Worm (Caenorhabditis elegans) whole organism, early embryonic: ENCODE measurements around the gene spo-11.

Experiments
- B0310.2 ChIP-seq: sonication (generic microtip); optimal IDR thresholded peaks from 2 replicates; lab custom pipeline; 2016; ENCODE audit warnings: mild to moderate bottlenecking, missing genetic modification characterization, missing compliant biosample characterization
- F13C5.2 ChIP-seq: sonication (generic microtip); optimal IDR thresholded peaks from 2 replicates; lab custom pipeline; 2017; ENCODE audit warnings: mild to moderate bottlenecking, missing genetic modification characterization, inconsistent platforms, missing compliant biosample characterization
- aly-1 ChIP-seq: sonication (generic microtip); optimal IDR thresholded peaks from 2 replicates; lab custom pipeline; 2016; ENCODE audit warnings: missing genetic modification characterization, missing compliant biosample characterization
- ama-1 ChIP-seq: fragments of 150-350 bp; optimal IDR thresholded peaks from 2 replicates; lab custom pipeline; 2014
- ceh-13 ChIP-seq: fragments of 200-800 bp; sonication (Bioruptor generic); optimal IDR thresholded peaks from 2 replicates; lab custom pipeline; 2018; ENCODE audit warnings: mild to moderate bottlenecking, missing genetic modification characterization, missing compliant biosample characterization
- ceh-36 ChIP-seq: sonication (generic microtip); optimal IDR thresholded peaks from 2 replicates; lab custom pipeline; 2016; ENCODE audit warnings: missing genetic modification characterization, inconsistent platforms, missing compliant biosample characterization
- ets-7 ChIP-seq: sonication (generic microtip); optimal IDR thresholded peaks from 2 replicates; lab custom pipeline; 2016; ENCODE audit warnings: missing genotype, missing genetic modification characterization, missing compliant biosample characterization
- flt-1 ChIP-seq: fragments of 200-800 bp; sonication (Bioruptor generic); IDR thresholded peaks from 2 replicates; pipeline ENCODE4 v1.3.6; 2022; ENCODE audit warnings: missing genetic modification characterization, missing compliant biosample characterization
- hmbx-1 ChIP-seq: sonication (generic microtip); optimal IDR thresholded peaks from 2 replicates; lab custom pipeline; 2016; ENCODE audit warnings: mild to moderate bottlenecking, missing genetic modification characterization, missing compliant biosample characterization
- hmg-4 ChIP-seq: fragments of 200-800 bp; sonication (Bioruptor generic); optimal IDR thresholded peaks from 2 replicates; lab custom pipeline; 2018; ENCODE audit warnings: mild to moderate bottlenecking, missing genetic modification characterization, missing compliant biosample characterization
- hnd-1 ChIP-seq: sonication (generic microtip); optimal IDR thresholded peaks from 2 replicates; lab custom pipeline; 2016; ENCODE audit warnings: missing genetic modification characterization, missing compliant biosample characterization
- pes-1 ChIP-seq: fragments of 200-800 bp; sonication (Bioruptor generic); IDR thresholded peaks from 2 replicates; pipeline ENCODE4 v1.3.6; 2022; ENCODE audit warnings: missing genetic modification reagents, missing genetic modification characterization, missing compliant biosample characterization
- scrt-1 ChIP-seq: fragments of 200-800 bp; sonication (Bioruptor generic); IDR thresholded peaks from 2 replicates; pipeline ENCODE4 v1.3.6; 2022; ENCODE audit warnings: missing genetic modification characterization, missing compliant biosample characterization
- sea-1 ChIP-seq: fragments of 200-800 bp; sonication (Bioruptor generic); conservative IDR thresholded peaks from 2 replicates; pipeline ENCODE4 v1.3.6; 2022; ENCODE audit warnings: missing genetic modification characterization, missing compliant biosample characterization
- tbx-11 ChIP-seq: fragments of 200-800 bp; sonication (Bioruptor generic); IDR thresholded peaks from 2 replicates; pipeline ENCODE4 v1.3.6; 2022; ENCODE audit warnings: missing genetic modification characterization, missing compliant biosample characterization
- tbx-37 ChIP-seq: fragments of 200-800 bp; sonication (Bioruptor generic); conservative IDR thresholded peaks from 2 replicates; pipeline ENCODE4 v1.3.6; 2022; ENCODE audit warnings: missing genetic modification reagents, missing genetic modification characterization, missing compliant biosample characterization
- tra-4 ChIP-seq: sonication (generic microtip); optimal IDR thresholded peaks from 2 replicates; lab custom pipeline; 2017; ENCODE audit warnings: missing genetic modification characterization, missing compliant biosample characterization

The spo-11 gene

DNA sequence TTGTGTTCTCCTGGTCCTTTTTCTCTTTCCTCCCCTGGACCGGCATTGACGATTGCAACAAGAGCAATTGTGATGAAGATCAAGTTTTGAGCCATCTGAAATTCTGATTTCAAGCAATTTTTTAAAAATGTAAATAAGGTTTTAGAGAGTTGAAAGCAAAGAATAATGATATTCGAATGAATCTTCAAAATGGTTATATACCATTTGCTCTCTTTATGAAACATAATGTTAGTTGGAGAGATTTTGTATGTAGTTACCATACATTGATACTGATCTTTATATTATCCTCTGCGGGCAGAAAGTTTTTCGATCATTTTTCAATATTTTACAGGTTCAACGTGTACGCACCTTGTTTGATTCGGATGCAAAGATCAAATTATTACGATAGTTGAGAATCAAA lies 18.9 kb downstream of the spo-11 start, which contains the start of gene srlf-24:
Gene srlf-24 (minus strand): TSS at position 101 of the 400 bp plus-strand sequence.
- TF ChIP-seq flt-1, result no peak
- TF ChIP-seq pes-1 (GFP tag; lab: Robert Waterston, UW), result no peak
- TF ChIP-seq ama-1 (lab: Kevin White, UChicago), result no peak
- no peak for TF ChIP-seq B0310.2 (tag; lab: Kevin White, UChicago)
- no peak for TF ChIP-seq ceh-13
- TF ChIP-seq tbx-11 (GFP tag; lab: Robert Waterston, UW), result no peak
- no peak for TF ChIP-seq tra-4 (tag; lab: Kevin White, UChicago)
- TF ChIP-seq scrt-1 (GFP tag; lab: Robert Waterston, UW), result no peak
- no peak for TF ChIP-seq F13C5.2
- TF ChIP-seq hnd-1, result no peak
- TF ChIP-seq sea-1 (GFP tag; lab: Robert Waterston, UW), result no peak
- no peak for TF ChIP-seq tbx-37 (GFP tag; lab: Robert Waterston, UW)

DNA sequence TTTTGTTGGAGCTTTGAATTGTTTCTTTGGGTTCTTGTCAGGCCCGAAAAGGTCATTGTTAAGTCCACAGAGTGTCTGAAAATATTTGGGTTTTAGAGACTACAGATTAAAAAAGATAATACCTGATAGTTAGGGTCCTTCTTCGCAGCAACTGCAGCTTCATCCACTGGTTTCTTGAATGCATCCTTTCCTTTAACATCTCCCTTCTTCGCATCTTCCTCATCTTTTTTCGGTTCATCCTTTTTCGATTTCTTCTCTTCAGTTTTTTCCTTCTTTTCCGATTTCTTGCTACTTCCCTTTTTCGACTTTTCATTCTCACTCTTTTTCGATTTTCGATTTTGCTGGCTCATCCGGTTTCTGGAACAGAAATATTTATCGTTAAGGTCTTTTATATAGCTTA lies 21.2 kb downstream of the spo-11 start:
- TF ChIP-seq sea-1 (GFP tag; lab: Robert Waterston, UW) (no peak), ama-1 (lab: Kevin White, UChicago) (no peak), B0310.2 (tag; lab: Kevin White, UChicago) (no peak)

DNA sequence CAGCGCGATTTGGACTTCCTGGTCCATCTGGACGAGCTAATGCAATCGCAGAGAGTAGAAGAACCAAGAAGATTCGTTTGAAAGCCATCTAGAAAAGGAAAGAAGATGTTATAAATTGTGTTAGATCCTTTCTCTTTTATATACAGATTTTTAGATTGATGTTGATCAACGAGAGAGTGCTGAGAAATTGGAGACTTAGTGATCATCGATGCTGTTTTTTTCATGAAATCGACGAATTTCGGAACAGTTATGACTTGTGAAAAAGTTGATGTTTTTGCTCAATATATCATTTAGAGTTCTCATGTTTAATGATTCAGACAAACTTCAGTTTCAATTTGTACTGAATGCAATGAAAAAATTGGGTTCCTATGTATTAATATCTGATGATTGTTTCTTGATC lies 22.1 kb downstream of the spo-11 start, which contains the start of gene srlf-17:
Gene srlf-17 (minus strand): TSS at position 101 of the 400 bp plus-strand sequence.
- TF ChIP-seq ceh-36 (tag; lab: Kevin White, UChicago) (no peak), sea-1 (GFP tag; lab: Robert Waterston, UW) (no peak), F13C5.2 (no peak), ceh-13 (no peak), scrt-1 (GFP tag; lab: Robert Waterston, UW) (no peak), flt-1 (no peak)

DNA sequence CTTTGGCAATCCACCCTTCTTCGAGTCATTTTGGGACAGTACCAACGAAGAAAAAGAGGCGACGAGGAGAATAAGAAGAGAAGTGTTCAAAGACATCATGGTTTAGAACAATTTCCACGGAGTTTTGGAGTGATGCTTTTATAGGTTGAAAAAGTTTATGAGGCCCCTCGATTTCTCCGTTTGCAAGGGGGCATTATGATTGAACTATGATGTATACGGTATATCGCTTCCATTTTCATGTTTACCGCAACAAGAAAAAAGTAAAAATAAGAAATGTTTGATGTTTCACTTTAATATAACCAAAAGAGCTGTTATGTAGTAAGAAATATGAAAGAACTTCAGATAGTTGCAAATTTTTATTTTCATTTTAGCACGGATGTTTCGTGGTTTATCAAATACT lies 23.3 kb downstream of the spo-11 start, which contains the start of gene srlf-18:
Gene srlf-18 (minus strand): TSS at position 101 of the 400 bp plus-strand sequence.
- TF ChIP-seq ceh-36 (tag; lab: Kevin White, UChicago), result no peak
- TF ChIP-seq tra-4 (tag; lab: Kevin White, UChicago), result no peak
- no peak for TF ChIP-seq sea-1 (GFP tag; lab: Robert Waterston, UW)
- TF ChIP-seq B0310.2 (tag; lab: Kevin White, UChicago), result no peak
- no peak for TF ChIP-seq flt-1
- TF ChIP-seq pes-1 (GFP tag; lab: Robert Waterston, UW), result no peak
- no peak for TF ChIP-seq ama-1 (lab: Kevin White, UChicago)
- TF ChIP-seq tbx-37 (GFP tag; lab: Robert Waterston, UW), result no peak
- no peak for TF ChIP-seq ceh-13
- TF ChIP-seq hnd-1, result no peak
- no peak for TF ChIP-seq hmg-4 (GFP tag; lab: Kevin White, UChicago)

DNA sequence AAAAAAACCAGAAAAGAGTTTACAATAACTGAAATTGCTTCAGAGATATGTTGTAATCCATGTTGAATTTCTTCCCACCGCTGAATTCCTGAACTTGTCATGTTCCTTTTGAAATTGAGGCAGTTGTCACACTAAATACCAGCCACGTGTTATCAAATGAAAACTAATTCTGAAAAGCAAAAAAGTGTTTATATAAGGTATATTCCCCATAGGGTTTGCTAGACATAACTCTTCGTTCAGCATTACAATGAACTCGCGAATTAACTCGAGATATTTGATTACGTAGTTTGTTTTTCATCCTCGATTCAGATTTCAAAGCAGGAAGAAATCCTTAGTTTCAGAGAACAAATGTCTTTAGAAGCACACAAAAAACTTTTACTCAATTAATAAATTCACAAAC lies 24.4 kb downstream of the spo-11 start, which contains the start of gene str-3:
Gene str-3 (minus strand): TSS at position 101 of the 400 bp plus-strand sequence.
- no peak for TF ChIP-seq ets-7 (tag; lab: Kevin White, UChicago)

DNA sequence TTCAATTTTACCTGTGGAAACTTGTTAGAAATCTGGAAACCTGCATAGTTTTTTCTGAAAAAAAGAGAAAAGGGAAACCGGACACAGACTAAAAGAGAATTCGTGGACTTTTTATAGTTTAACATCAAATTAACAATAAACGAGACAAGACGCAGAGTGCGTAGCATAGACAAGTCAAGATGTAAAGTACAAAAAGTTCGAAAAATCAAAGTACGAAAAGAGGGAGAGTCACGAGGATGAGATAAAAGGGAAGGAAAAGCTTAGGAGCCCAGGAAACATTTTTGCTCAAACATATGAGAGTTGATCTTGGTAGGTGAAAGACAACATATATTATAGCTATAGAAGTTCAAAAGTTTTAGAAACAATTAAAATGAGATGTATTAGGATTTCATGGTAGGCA lies 26.9 kb downstream of the spo-11 start, which contains the start of gene M7.12:
Gene M7.12 (minus strand): TSS at position 188 of the 400 bp plus-strand sequence.
- TF ChIP-seq ceh-13, result no peak
- no peak for TF ChIP-seq F13C5.2
- TF ChIP-seq tbx-11 (GFP tag; lab: Robert Waterston, UW), result no peak
- no peak for TF ChIP-seq hmg-4 (GFP tag; lab: Kevin White, UChicago)
- TF ChIP-seq ceh-36 (tag; lab: Kevin White, UChicago), result no peak
- no peak for TF ChIP-seq tbx-37 (GFP tag; lab: Robert Waterston, UW)
- no peak for TF ChIP-seq hmbx-1
- TF ChIP-seq hnd-1, result no peak
- TF ChIP-seq tra-4 (tag; lab: Kevin White, UChicago), result no peak
- no peak for TF ChIP-seq pes-1 (GFP tag; lab: Robert Waterston, UW)
- TF ChIP-seq scrt-1 (GFP tag; lab: Robert Waterston, UW), result no peak
- TF ChIP-seq ets-7 (tag; lab: Kevin White, UChicago), result no peak
- no peak for TF ChIP-seq flt-1
- TF ChIP-seq aly-1 (tag; lab: Kevin White, UChicago), result no peak
- no peak for TF ChIP-seq sea-1 (GFP tag; lab: Robert Waterston, UW)
- TF ChIP-seq ama-1 (lab: Kevin White, UChicago), result no peak
- TF ChIP-seq B0310.2 (tag; lab: Kevin White, UChicago), result no peak

ce11 chrIV:11094974-11095373 lies 29.7 kb downstream of the spo-11 start, which contains the start of gene M7.8:
TSS of gene M7.8 (minus strand) at chrIV:11095085.
- TF ChIP-seq aly-1 (tag; lab: Kevin White, UChicago) (no peak), ceh-13 (no peak)

DNA sequence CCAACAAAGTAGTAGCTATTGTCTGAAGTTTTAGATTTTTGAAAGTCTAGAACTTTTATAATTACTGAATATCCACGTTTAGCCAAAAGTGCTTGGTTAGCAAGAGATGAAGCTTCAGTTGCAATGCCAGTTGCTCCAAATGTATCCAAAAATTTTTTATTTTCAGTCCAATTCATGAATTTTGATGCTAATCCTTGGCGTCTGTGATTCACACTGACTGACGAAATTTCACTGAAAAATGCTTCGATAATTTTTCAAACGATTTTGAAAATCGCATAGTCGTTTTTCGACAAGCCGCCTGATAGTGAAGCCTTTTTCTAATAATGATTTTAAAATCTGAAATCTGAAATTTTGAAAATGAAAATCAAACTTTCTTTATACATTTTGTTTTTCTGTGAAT lies 30.6 kb downstream of the spo-11 start:
- TF ChIP-seq tra-4 (tag; lab: Kevin White, UChicago), result no peak
- TF ChIP-seq hmg-4 (GFP tag; lab: Kevin White, UChicago), result no peak
- TF ChIP-seq ets-7 (tag; lab: Kevin White, UChicago), result no peak
- TF ChIP-seq sea-1 (GFP tag; lab: Robert Waterston, UW), result no peak
- TF ChIP-seq B0310.2 (tag; lab: Kevin White, UChicago), result no peak
- no peak for TF ChIP-seq scrt-1 (GFP tag; lab: Robert Waterston, UW)
- no peak for TF ChIP-seq pes-1 (GFP tag; lab: Robert Waterston, UW)
- TF ChIP-seq ceh-13, result no peak
- no peak for TF ChIP-seq hmbx-1
- no peak for TF ChIP-seq tbx-37 (GFP tag; lab: Robert Waterston, UW)
